Worm (Caenorhabditis elegans): ENCODE data around the gene unc-115.

The unc-115 gene

DNA sequence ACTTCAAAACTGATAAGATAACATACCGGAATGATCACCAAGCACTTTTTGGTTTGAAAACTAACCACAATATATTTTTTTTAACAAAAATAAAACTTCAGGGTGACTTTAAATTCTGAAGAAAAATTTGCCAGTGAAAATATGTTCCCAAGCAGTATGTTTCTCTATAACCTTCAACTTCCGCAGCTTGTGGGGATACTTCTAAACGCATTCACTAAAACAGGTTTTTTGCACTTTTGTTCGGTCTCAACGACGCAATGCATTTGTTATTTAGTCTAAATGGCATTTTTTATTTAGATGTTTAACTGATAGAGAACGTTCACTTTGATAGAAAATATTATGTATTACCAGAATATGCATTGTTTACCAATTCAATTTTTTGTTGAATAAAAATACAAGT lies 42.6 kb downstream of the unc-115 start:
- TF ChIP-seq nhr-25 (tag; optimal IDR thresholded peaks at IDR 0.05) (peak; percentile 83), nhr-12 (tag; optimal IDR thresholded peaks at IDR 0.05) (no peak)

DNA sequence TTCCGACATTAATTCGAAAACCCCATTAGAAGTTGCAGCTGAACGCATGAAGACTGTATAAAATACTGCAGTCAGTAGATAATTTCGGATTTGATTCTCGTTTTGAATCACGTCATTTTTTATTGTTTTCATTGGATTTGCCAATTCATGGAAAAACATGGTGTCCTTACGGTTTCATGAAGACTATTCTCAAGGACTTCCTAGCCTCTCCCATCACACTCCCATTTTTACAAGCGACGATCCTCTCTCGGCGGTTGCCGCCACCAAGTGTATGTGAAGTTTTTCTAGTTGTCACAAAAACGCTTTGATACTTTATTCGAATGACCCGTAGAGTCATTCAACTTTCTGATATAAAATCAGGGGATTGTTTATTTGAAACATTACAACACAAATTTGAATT lies 43.1 kb downstream of the unc-115 start:
- TF ChIP-seq nhr-25 (tag; optimal IDR thresholded peaks at IDR 0.05), result peak; percentile 68
- no peak for TF ChIP-seq skn-1 (tag; optimal IDR thresholded peaks at IDR 0.05)

DNA sequence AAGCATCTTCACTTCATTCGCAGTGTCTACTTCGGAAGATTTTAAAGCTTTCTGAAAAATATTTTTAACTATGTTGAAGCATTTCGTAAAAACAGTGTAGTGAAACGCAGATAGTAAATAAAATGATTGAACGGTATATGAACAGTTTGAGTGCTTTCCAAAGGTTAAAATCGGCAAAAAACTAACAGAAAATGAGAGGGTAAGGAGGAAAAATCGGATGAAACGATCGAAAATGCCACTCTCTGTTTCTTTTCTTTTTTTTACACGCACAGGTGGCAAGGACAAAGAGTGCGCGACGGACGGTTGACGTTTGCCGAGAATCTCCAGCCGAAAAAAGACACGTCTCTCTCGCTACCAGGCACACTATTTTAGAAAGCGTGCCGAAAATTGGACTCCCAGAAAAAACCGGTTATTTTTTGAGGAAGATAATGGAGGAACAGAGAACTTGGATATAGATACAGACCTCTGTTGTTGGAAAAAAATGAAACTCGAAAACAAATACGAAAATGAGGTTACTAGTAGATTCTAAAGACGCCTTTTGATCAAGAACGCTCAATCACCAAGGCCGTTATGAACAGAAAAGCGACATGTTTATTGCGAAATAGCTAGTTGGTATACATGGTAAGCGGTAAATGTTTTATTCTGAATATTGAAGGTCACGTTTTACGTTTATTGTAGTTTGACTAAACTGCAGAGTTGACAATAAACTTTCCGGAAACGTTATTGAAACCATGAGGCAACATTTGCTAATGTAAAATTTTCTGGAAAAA lies 47.8 kb downstream of the unc-115 start, which contains the start of gene myrf-2:
TSS of gene myrf-2 (minus strand) at position 51 of the 770 bp plus-strand sequence.
- TF ChIP-seq nhr-25 (tag; optimal IDR thresholded peaks at IDR 0.05), result peak; percentile 76
- no peak for TF ChIP-seq nhr-67 (tag; optimal IDR thresholded peaks at IDR 0.05)
- peak; percentile 30 for TF ChIP-seq hmg-11 (tag; optimal IDR thresholded peaks at IDR 0.05)
- TF ChIP-seq nhr-23 (tag; optimal IDR thresholded peaks at IDR 0.05), result peak; percentile 54
- TF ChIP-seq pha-4 (tag; optimal IDR thresholded peaks at IDR 0.05), result peak; percentile 40
- TF ChIP-seq aly-2 (tag; optimal IDR thresholded peaks at IDR 0.05), result no peak
- TF ChIP-seq fos-1 (tag; optimal IDR thresholded peaks at IDR 0.05), result no peak
- TF ChIP-seq nfya-1 (tag; optimal IDR thresholded peaks at IDR 0.05; ENCODE audit: insufficient read depth), result peak; percentile 11
- TF ChIP-seq egl-27 (tag; optimal IDR thresholded peaks at IDR 0.05), result no peak
- TF ChIP-seq daf-12 (tag; optimal IDR thresholded peaks at IDR 0.05), result no peak

DNA sequence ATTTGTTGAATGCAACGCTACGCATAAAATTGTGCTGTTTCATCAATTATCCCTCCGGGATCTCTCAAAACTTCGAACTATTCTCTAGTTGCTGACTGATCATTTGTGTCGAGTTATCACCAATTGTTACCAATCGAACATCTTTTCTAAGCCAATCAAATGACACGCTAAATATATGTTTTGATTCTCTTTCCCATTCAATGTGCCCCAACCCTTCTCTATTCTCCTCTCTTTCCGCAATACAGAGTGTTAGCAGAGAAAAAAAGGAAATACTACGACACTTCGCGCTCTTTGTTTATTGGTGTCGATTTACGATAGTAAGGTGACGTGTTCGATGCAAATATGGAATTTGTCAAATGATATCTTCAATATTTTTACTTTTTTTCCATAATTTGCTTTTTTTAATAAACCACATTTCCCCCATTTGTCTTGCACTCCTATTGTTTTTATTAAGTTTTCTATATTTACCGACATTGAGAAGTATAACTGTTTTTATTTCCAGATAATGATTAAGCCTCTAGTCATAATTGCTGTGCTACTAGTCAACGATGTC lies 50.6 kb downstream of the unc-115 start, which contains the start of gene nucb-1:
TSS of gene nucb-1 (plus strand) at position 503 of the 553 bp plus-strand sequence.
- TF ChIP-seq tbx-2 (tag; optimal IDR thresholded peaks at IDR 0.05) (no peak), nhr-43 (tag; optimal IDR thresholded peaks at IDR 0.05; ENCODE audit: poor library complexity, severe bottlenecking) (peak; percentile 50), nhr-11 (tag; optimal IDR thresholded peaks at IDR 0.05) (peak; percentile 55), R02D3.7 (tag; optimal IDR thresholded peaks at IDR 0.05) (peak; percentile 93), egl-5 (tag; optimal IDR thresholded peaks at IDR 0.05) (peak; percentile 74), skn-1 (tag; optimal IDR thresholded peaks at IDR 0.05) (peak; percentile 37), egl-27 (tag; optimal IDR thresholded peaks at IDR 0.05) (no peak), nfya-1 (tag; optimal IDR thresholded peaks at IDR 0.05; ENCODE audit: insufficient read depth) (peak; percentile 91), nhr-23 (tag; optimal IDR thresholded peaks at IDR 0.05) (peak; percentile 94), pha-4 (tag; optimal IDR thresholded peaks at IDR 0.05) (peak; percentile 85), lin-39 (tag; optimal IDR thresholded peaks at IDR 0.05) (peak; percentile 57), hmg-11 (tag; optimal IDR thresholded peaks at IDR 0.05) (peak; percentile 80), mml-1 (tag; optimal IDR thresholded peaks at IDR 0.05) (no peak), fkh-10 (GFP tag; optimal IDR thresholded peaks at IDR 0.05) (peak; percentile 2), ceh-28 (tag; optimal IDR thresholded peaks at IDR 0.05) (peak; percentile 64), elt-2 (tag; optimal IDR thresholded peaks at IDR 0.05) (peak; percentile 60), fkh-2 (tag; optimal IDR thresholded peaks at IDR 0.05) (no peak), nhr-25 (tag; optimal IDR thresholded peaks at IDR 0.05) (peak; percentile 91), ztf-11 (tag; optimal IDR thresholded peaks at IDR 0.05) (no peak), pqm-1 (tag; optimal IDR thresholded peaks at IDR 0.05) (peak; percentile 51), lin-15B (tag; optimal IDR thresholded peaks at IDR 0.05) (peak; percentile 49)

DNA sequence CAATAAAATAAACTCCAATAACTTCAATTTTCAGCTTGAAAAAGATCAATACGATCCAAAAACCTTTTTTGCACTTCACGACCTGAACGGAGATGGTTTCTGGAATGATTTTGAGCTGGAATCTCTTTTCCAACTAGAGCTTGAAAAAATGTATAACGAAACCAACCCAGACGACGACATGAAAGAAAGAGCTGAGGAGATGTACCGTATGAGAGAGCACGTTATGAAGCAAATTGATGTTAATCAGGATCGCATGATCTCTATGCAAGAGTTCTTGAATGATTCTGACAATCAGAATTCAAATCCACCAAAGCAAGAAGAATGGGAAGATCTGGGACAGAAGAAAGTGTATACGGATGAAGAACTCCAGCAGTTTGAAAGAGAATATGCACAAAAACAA lies 52.5 kb downstream of the unc-115 start:
- TF ChIP-seq ztf-4 (tag; optimal IDR thresholded peaks at IDR 0.05) (no peak), elt-1 (tag; optimal IDR thresholded peaks at IDR 0.05) (no peak), ceh-16 (tag; optimal IDR thresholded peaks at IDR 0.05) (no peak), lin-15B (tag; optimal IDR thresholded peaks at IDR 0.05) (no peak), mdl-1 (tag; optimal IDR thresholded peaks at IDR 0.05) (no peak), aly-2 (tag; optimal IDR thresholded peaks at IDR 0.05) (no peak), jun-1 (tag; optimal IDR thresholded peaks at IDR 0.05) (no peak), nhr-237 (tag; optimal IDR thresholded peaks at IDR 0.05) (no peak), ama-1 (optimal IDR thresholded peaks at IDR 0.05) (no peak), zag-1 (tag; optimal IDR thresholded peaks at IDR 0.05) (no peak), egl-27 (tag; optimal IDR thresholded peaks at IDR 0.05) (no peak), ceh-9 (tag; optimal IDR thresholded peaks at IDR 0.05) (no peak), fos-1 (tag; optimal IDR thresholded peaks at IDR 0.05) (no peak), elt-2 (tag; optimal IDR thresholded peaks at IDR 0.05) (no peak), pha-4 (tag; optimal IDR thresholded peaks at IDR 0.05) (no peak), ZK546.5 (tag; optimal IDR thresholded peaks at IDR 0.05) (no peak)

Measured in whole organism, L3 larva.